Fruit fly (Drosophila melanogaster) whole organism, embryonic: ENCODE measurements around the gene stg1.
A peak's percentile ranks its signal among the peaks of the same experiment; 100 is the strongest.

Source experiments
- Abd-B ChIP-seq: fragments of 200-800 bp; sonication (Bioruptor generic); optimal IDR thresholded peaks from 2 replicates; lab custom pipeline; 2018; ENCODE audit warnings: missing biosample characterization, mild to moderate bottlenecking, missing genetic modification characterization, moderate library complexity
- Atf-2 ChIP-seq: fragments of 200-800 bp; sonication (Bioruptor generic); optimal IDR thresholded peaks from 2 replicates; lab custom pipeline; 2016; ENCODE audit warnings: missing biosample characterization, missing genetic modification characterization
- CG1024 ChIP-seq: fragments of 200-800 bp; sonication (Bioruptor generic); IDR thresholded peaks from 2 replicates; pipeline ENCODE4 v1.3.6; 2022; ENCODE audit warnings: missing biosample characterization, missing genetic modification characterization
- CG10321 ChIP-seq: fragments of 200-800 bp; sonication (Bioruptor generic); IDR thresholded peaks from 2 replicates; pipeline ENCODE4 v1.3.6; 2022; ENCODE audit warnings: missing biosample characterization, missing genetic modification characterization
- CG11504 ChIP-seq: fragments of 200-800 bp; sonication (Bioruptor generic); optimal IDR thresholded peaks from 3 replicates; lab custom pipeline; 2019; ENCODE audit warnings: missing biosample characterization, mild to moderate bottlenecking, missing genetic modification characterization, moderate library complexity
- CG12104 ChIP-seq: fragments of 200-800 bp; sonication (Bioruptor generic); optimal IDR thresholded peaks from 3 replicates; lab custom pipeline; 2016; ENCODE audit warnings: missing biosample characterization, missing genetic modification characterization
- CG13123 ChIP-seq: fragments of 200-800 bp; sonication (Bioruptor generic); optimal IDR thresholded peaks from 2 replicates; lab custom pipeline; 2016; ENCODE audit warnings: missing biosample characterization, missing genetic modification characterization
- CG14050 ChIP-seq: fragments of 200-800 bp; sonication (Bioruptor generic); IDR thresholded peaks from 3 replicates; pipeline ENCODE4 v1.3.6; 2022; ENCODE audit warnings: missing biosample characterization, missing genetic modification characterization
- CG14860 ChIP-seq: fragments of 200-800 bp; sonication (Bioruptor generic); IDR thresholded peaks from 3 replicates; pipeline ENCODE4 v1.3.6; 2022; ENCODE audit warnings: missing biosample characterization, missing genetic modification characterization; ENCODE audit not compliant: partially characterized antibody
- CG15479 ChIP-seq: fragments of 200-800 bp; sonication (Bioruptor generic); optimal IDR thresholded peaks from 3 replicates; lab custom pipeline; 2019; ENCODE audit warnings: missing biosample characterization, mild to moderate bottlenecking, missing genetic modification characterization, moderate library complexity
- CG17186 ChIP-seq: fragments of 200-800 bp; sonication (Bioruptor generic); optimal IDR thresholded peaks from 3 replicates; lab custom pipeline; 2017; ENCODE audit warnings: missing biosample characterization, missing genetic modification reagents, missing genetic modification characterization
- CG17328 ChIP-seq: fragments of 200-800 bp; sonication (Bioruptor generic); IDR thresholded peaks from 2 replicates; pipeline ENCODE4 v1.3.6; 2022; ENCODE audit warnings: missing biosample characterization, missing genetic modification characterization
- CG17802 ChIP-seq: fragments of 200-800 bp; sonication (Bioruptor generic); optimal IDR thresholded peaks from 2 replicates; lab custom pipeline; 2018; ENCODE audit warnings: missing biosample characterization, mild to moderate bottlenecking, missing genetic modification characterization, moderate library complexity
- CG32767 ChIP-seq: fragments of 200-800 bp; sonication (Bioruptor generic); IDR thresholded peaks from 2 replicates; pipeline ENCODE4 v1.3.6; 2022; ENCODE audit warnings: missing biosample characterization, missing genetic modification characterization
- CG34224 ChIP-seq: fragments of 200-800 bp; sonication (Bioruptor generic); IDR thresholded peaks from 3 replicates; pipeline ENCODE4 v1.3.6; 2022; ENCODE audit warnings: missing biosample characterization, missing genetic modification characterization; ENCODE audit not compliant: partially characterized antibody
- CG3726 ChIP-seq: fragments of 200-800 bp; sonication (Bioruptor generic); IDR thresholded peaks from 3 replicates; pipeline ENCODE4, ENCODE4 v1.3.6; 2022; ENCODE audit warnings: missing biosample characterization, missing genetic modification characterization
- CG4424 ChIP-seq: fragments of 200-800 bp; sonication (Bioruptor generic); optimal IDR thresholded peaks from 3 replicates; lab custom pipeline; 2016; ENCODE audit warnings: missing biosample characterization, missing genetic modification characterization
- CG4730 ChIP-seq: fragments of 200-800 bp; sonication (Bioruptor generic); IDR thresholded peaks from 2 replicates; pipeline ENCODE4 v1.3.6; 2022; ENCODE audit warnings: missing biosample characterization, missing genetic modification characterization
- CG6765 ChIP-seq: fragments of 200-800 bp; sonication (Bioruptor generic); optimal IDR thresholded peaks from 3 replicates; lab custom pipeline; 2017; ENCODE audit warnings: missing biosample characterization, mild to moderate bottlenecking, missing genetic modification characterization
- CG7928 ChIP-seq: fragments of 200-800 bp; sonication (Bioruptor generic); optimal IDR thresholded peaks from 2 replicates; lab custom pipeline; 2017; ENCODE audit warnings: missing biosample characterization, mild to moderate bottlenecking, missing genetic modification characterization
- CG8359 ChIP-seq: fragments of 200-800 bp; sonication (Bioruptor generic); optimal IDR thresholded peaks from 2 replicates; lab custom pipeline; 2017; ENCODE audit warnings: missing biosample characterization, mild to moderate bottlenecking, missing genetic modification characterization, borderline replicate concordance
- CG8478 ChIP-seq: fragments of >200 bp; optimal IDR thresholded peaks from 2 replicates; lab custom pipeline; 2018
- Camta ChIP-seq: fragments of 200-800 bp; sonication (Bioruptor generic); optimal IDR thresholded peaks from 2 replicates; lab custom pipeline; 2016; ENCODE audit warnings: missing biosample characterization, missing genetic modification characterization
- Dbx ChIP-seq: fragments of 200-800 bp; sonication (Bioruptor generic); IDR thresholded peaks from 3 replicates; pipeline ENCODE4 v1.3.6; 2022; ENCODE audit warnings: missing biosample characterization, missing genetic modification characterization
- Drgx ChIP-seq: fragments of 200-800 bp; sonication (Bioruptor generic); IDR thresholded peaks from 2 replicates; pipeline ENCODE4 v1.3.6; 2022; ENCODE audit warnings: missing biosample characterization, missing genetic modification characterization
- Hsf ChIP-seq: fragments of 200-800 bp; sonication (Bioruptor generic); optimal IDR thresholded peaks from 3 replicates; lab custom pipeline; 2016; ENCODE audit warnings: missing biosample characterization, missing genetic modification characterization
- Kr ChIP-seq: fragments of 200-800 bp; sonication (Bioruptor generic); optimal IDR thresholded peaks from 2 replicates; lab custom pipeline; 2017; ENCODE audit warnings: missing biosample characterization, mild to moderate bottlenecking, missing genetic modification characterization
- Mes4 ChIP-seq: fragments of 200-800 bp; sonication (Bioruptor generic); optimal IDR thresholded peaks from 2 replicates; lab custom pipeline; 2016; ENCODE audit warnings: missing biosample characterization, missing genetic modification characterization
- Opbp ChIP-seq: fragments of 200-800 bp; sonication (Bioruptor generic); IDR thresholded peaks from 3 replicates; pipeline ENCODE4 v1.3.6; 2022; ENCODE audit warnings: missing biosample characterization, missing genetic modification characterization; ENCODE audit not compliant: partially characterized antibody
- PHDP ChIP-seq: fragments of 200-800 bp; sonication (Bioruptor generic); optimal IDR thresholded peaks from 3 replicates; lab custom pipeline; 2018; ENCODE audit warnings: missing biosample characterization, mild to moderate bottlenecking, missing genetic modification characterization, moderate library complexity
- Sin3A ChIP-seq: fragments of >200 bp; optimal IDR thresholded peaks from 2 replicates; lab custom pipeline; 2018
- Xrp1 ChIP-seq: fragments of 200-800 bp; sonication (Bioruptor generic); IDR thresholded peaks from 2 replicates; pipeline ENCODE4 v1.3.6; 2022; ENCODE audit warnings: missing biosample characterization, missing genetic modification characterization
- ap ChIP-seq: fragments of 200-800 bp; sonication (Bioruptor generic); IDR thresholded peaks from 2 replicates; pipeline ENCODE4 v1.3.6; 2022; ENCODE audit warnings: missing biosample characterization, missing genetic modification characterization
- bsh ChIP-seq, 2 experiments: fragments of 200-800 bp; sonication (Bioruptor generic); optimal IDR thresholded peaks; 2 replicates each; lab custom pipeline; 2017 to 2018; ENCODE audit warnings: mild to moderate bottlenecking in 2 of 2, missing biosample characterization in 2 of 2, missing genetic modification characterization in 2 of 2, moderate library complexity in 1 of 2
- chn ChIP-seq: fragments of 200-800 bp; sonication (Bioruptor generic); optimal IDR thresholded peaks from 2 replicates; lab custom pipeline; 2016; ENCODE audit warnings: missing biosample characterization, missing genetic modification characterization
- dan ChIP-seq: fragments of 200-800 bp; sonication (Bioruptor generic); IDR thresholded peaks from 2 replicates; pipeline ENCODE4 v1.3.6; 2022; ENCODE audit warnings: missing biosample characterization, missing genetic modification characterization
- dmrt11E ChIP-seq: fragments of 200-800 bp; sonication (Bioruptor generic); optimal IDR thresholded peaks from 3 replicates; lab custom pipeline; 2018; ENCODE audit warnings: missing biosample characterization, mild to moderate bottlenecking, missing genetic modification characterization, moderate library complexity
- ems ChIP-seq: fragments of 200-800 bp; sonication (Bioruptor generic); optimal IDR thresholded peaks from 3 replicates; lab custom pipeline; 2016; ENCODE audit warnings: missing biosample characterization, missing genetic modification characterization
- exex ChIP-seq: fragments of 200-800 bp; sonication (Bioruptor generic); optimal IDR thresholded peaks from 4 replicates; lab custom pipeline; 2018; ENCODE audit warnings: missing biosample characterization, mild to moderate bottlenecking, missing genetic modification characterization, moderate library complexity
- grn ChIP-seq: fragments of 200-800 bp; sonication (Bioruptor generic); optimal IDR thresholded peaks from 3 replicates; lab custom pipeline; 2017; ENCODE audit warnings: missing biosample characterization, missing genetic modification characterization
- h ChIP-seq: fragments of >200 bp; optimal IDR thresholded peaks from 2 replicates; lab custom pipeline; 2017
- hbn ChIP-seq: fragments of 200-800 bp; sonication (Bioruptor generic); IDR thresholded peaks from 2 replicates; pipeline ENCODE4 v1.3.6; 2022; ENCODE audit warnings: missing biosample characterization, missing genetic modification characterization; ENCODE audit not compliant: partially characterized antibody
- ind ChIP-seq: fragments of 200-800 bp; sonication (Bioruptor generic); optimal IDR thresholded peaks from 3 replicates; lab custom pipeline; 2016; ENCODE audit warnings: missing biosample characterization, missing genetic modification characterization
- lab ChIP-seq: fragments of 200-800 bp; sonication (Bioruptor generic); optimal IDR thresholded peaks from 3 replicates; lab custom pipeline; 2017; ENCODE audit warnings: missing biosample characterization, missing genetic modification characterization, mild to moderate bottlenecking, moderate library complexity, missing genetic modification reagents
- lmd ChIP-seq: fragments of 200-800 bp; sonication (Bioruptor generic); IDR thresholded peaks from 2 replicates; pipeline ENCODE4 v1.3.6; 2022; ENCODE audit warnings: missing biosample characterization, missing genetic modification characterization
- mirr ChIP-seq: fragments of 200-800 bp; sonication (Bioruptor generic); optimal IDR thresholded peaks from 3 replicates; lab custom pipeline; 2018; ENCODE audit warnings: missing biosample characterization, mild to moderate bottlenecking, missing genetic modification characterization
- mld ChIP-seq: fragments of 200-800 bp; sonication (Bioruptor generic); IDR thresholded peaks from 3 replicates; pipeline ENCODE4 v1.3.6; 2022; ENCODE audit warnings: missing biosample characterization, missing genetic modification characterization; ENCODE audit not compliant: partially characterized antibody
- nerfin-1 ChIP-seq: fragments of 200-800 bp; sonication (Bioruptor generic); optimal IDR thresholded peaks from 3 replicates; lab custom pipeline; 2019; ENCODE audit warnings: missing biosample characterization, mild to moderate bottlenecking, missing genetic modification characterization, moderate library complexity
- ro ChIP-seq: fragments of 200-800 bp; sonication (Bioruptor generic); IDR thresholded peaks from 2 replicates; pipeline ENCODE4 v1.3.6; 2022; ENCODE audit warnings: missing biosample characterization, missing genetic modification characterization
- sens ChIP-seq: fragments of 200-800 bp; sonication (Bioruptor generic); peaks from one replicate; lab custom pipeline; 2016; ENCODE audit warnings: missing biosample characterization, missing genetic modification characterization
- stwl ChIP-seq: fragments of 200-800 bp; sonication (Bioruptor generic); optimal IDR thresholded peaks from 3 replicates; lab custom pipeline; 2018; ENCODE audit warnings: missing biosample characterization, mild to moderate bottlenecking, missing genetic modification characterization, moderate library complexity
- sug ChIP-seq: fragments of 200-800 bp; optimal IDR thresholded peaks from 2 replicates; lab custom pipeline; 2019; ENCODE audit warnings: missing biosample characterization, mild to moderate bottlenecking, missing genetic modification characterization, moderate library complexity

The stg1 gene

DNA sequence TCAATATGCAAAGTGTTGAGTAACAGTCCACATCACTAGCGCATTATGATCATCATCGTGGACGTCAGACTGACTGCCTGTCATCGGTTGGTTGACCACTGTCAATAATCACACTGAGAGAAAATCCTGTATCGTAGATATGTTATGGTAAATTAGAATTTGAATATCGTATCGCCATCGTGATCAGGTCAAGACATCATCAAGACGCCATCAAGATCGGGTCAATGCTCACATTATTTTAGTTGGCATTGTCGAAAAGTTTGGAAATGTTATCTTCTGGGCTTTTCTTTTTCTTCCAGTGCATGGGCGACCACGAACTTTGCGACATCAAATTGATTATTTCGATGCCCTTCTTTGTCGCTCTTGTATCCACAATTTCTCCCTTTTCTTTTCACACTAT, 34.7 kb upstream of the stg1 start (continued):
- TF ChIP-seq Dbx (0 out of 3 replicates have a peak, but pooled peaks have one; percentile 42), CG13123 (peak; percentile 79), CG14050 (GFP tag; lab: Robert Waterston, UW) (peak; percentile 85), mirr (GFP tag; lab: Kevin White, UChicago) (peak; percentile 48), CG12104 (GFP tag; lab: Kevin White, UChicago) (peak; percentile 76), CG6765 (GFP tag; lab: Kevin White, UChicago) (peak; percentile 80), dan (GFP tag; lab: Robert Waterston, UW) (no peak), ind (peak; percentile 89), h (lab: Kevin White, UChicago) (no peak), CG32767 (GFP tag; lab: Robert Waterston, UW) (peak; percentile 87), Atf-2 (GFP tag; lab: Kevin White, UChicago) (peak; percentile 91), CG10321 (GFP tag; lab: Robert Waterston, UW) (0 out of 2 replicates have a peak, but pooled peaks have one; percentile 56), sens (GFP tag; lab: Kevin White, UChicago) (peak; percentile 99), CG4730 (GFP tag; lab: Robert Waterston, UW) (peak; percentile 70; the same call in 1 of the 2 replicates), chn (peak; percentile 90), mld (GFP tag; lab: Robert Waterston, UW) (no peak), CG15479 (GFP tag; lab: Kevin White, UChicago) (no peak), lmd (GFP tag; lab: Robert Waterston, UW) (peak; percentile 80), CG17186 (GFP tag; lab: Kevin White, UChicago) (peak; percentile 53), grn (GFP tag; lab: Kevin White, UChicago) (peak; percentile 58), ems (GFP tag; lab: Kevin White, UChicago) (peak; percentile 84), Mes4 (GFP tag; lab: Kevin White, UChicago) (peak; percentile 90), ap (GFP tag; lab: Robert Waterston, UW) (peak; percentile 79), Xrp1 (GFP tag; lab: Robert Waterston, UW) (peak; percentile 88), CG4424 (GFP tag; lab: Kevin White, UChicago) (peak; percentile 86), sug (peak; percentile 47), CG14860 (GFP tag; lab: Robert Waterston, UW) (no peak), stwl (tag; lab: Kevin White, UChicago) (no peak), CG1024 (GFP tag; lab: Robert Waterston, UW) (peak; percentile 76), bsh (GFP tag; optimal IDR thresholded peaks at IDR 0.05; lab: Kevin White, UChicago) (peak; percentile 67 to 96), CG7928 (GFP tag; lab: Kevin White, UChicago) (peak; percentile 52), Sin3A (lab: Kevin White, UChicago) (no peak), PHDP (tag; lab: Kevin White, UChicago) (peak; percentile 93), nerfin-1 (peak; percentile 87), CG17328 (GFP tag; lab: Robert Waterston, UW) (peak; percentile 90), dmrt11E (tag; lab: Kevin White, UChicago) (peak; percentile 90), CG11504 (peak; percentile 95), hbn (GFP tag; lab: Robert Waterston, UW) (no peak), CG34224 (GFP tag; lab: Robert Waterston, UW) (no peak), Opbp (GFP tag; lab: Robert Waterston, UW) (no peak), Camta (GFP tag; lab: Kevin White, UChicago) (peak; percentile 92), Abd-B (GFP tag; lab: Kevin White, UChicago) (peak; percentile 88), Drgx (peak; percentile 63), ro (GFP tag; lab: Robert Waterston, UW) (peak; percentile 38; the same call in 1 of the 2 replicates), CG8478 (lab: Kevin White, UChicago) (no peak), Kr (GFP tag; lab: Kevin White, UChicago) (no peak), lab (peak; percentile 85), CG3726 (peak; percentile 75), exex (tag; lab: Kevin White, UChicago) (peak; percentile 21), Hsf (GFP tag; lab: Kevin White, UChicago) (peak; percentile 91), CG8359 (GFP tag; lab: Kevin White, UChicago) (peak; percentile 77), CG17802 (tag; lab: Kevin White, UChicago) (peak; percentile 77)
